Worm (Caenorhabditis elegans): Measurements from ENCODE around the gene C09E7.4.

C09E7.4 gene

DNA sequence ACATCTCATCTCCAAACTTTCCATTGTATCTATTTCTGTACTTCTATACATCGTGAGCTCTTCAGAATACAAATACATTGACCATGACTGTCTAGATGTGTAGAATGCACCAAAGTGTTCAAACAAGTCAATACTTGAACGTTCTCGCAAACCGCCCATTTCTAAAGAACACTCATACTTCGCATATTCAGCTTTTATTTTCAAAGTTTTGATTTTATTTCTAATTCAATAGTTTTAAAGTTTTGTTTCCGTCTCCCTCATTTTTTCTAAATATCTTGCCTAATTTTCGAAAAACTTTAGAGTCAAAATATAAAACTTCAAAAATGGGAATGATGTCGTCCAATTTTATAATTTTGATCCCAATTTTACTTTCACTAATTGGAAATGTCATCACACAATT lies 8.9 kb downstream of the C09E7.4 start, which contains the start of gene pqn-10:
Gene pqn-10 (plus strand): TSS at position 301 of the 400 bp plus-strand sequence.
- TF ChIP-seq ztf-23 (GFP tag; IDR thresholded peaks at IDR 0.05) (no peak), cog-1 (tag; optimal IDR thresholded peaks at IDR 0.05) (no peak), flt-1 (GFP tag; IDR thresholded peaks at IDR 0.05) (no peak), ztf-29 (GFP tag; IDR thresholded peaks at IDR 0.05) (no peak), T22C8.4 (GFP tag; IDR thresholded peaks at IDR 0.05) (no peak), ref-1 (GFP tag; conservative IDR thresholded peaks at IDR 0.05) (no peak), med-1 (GFP tag; optimal IDR thresholded peaks at IDR 0.05; ENCODE audit: insufficient read depth) (no peak), klf-2 (GFP tag; conservative IDR thresholded peaks at IDR 0.05) (no peak), tab-1 (GFP tag; IDR thresholded peaks at IDR 0.05) (no peak)

DNA sequence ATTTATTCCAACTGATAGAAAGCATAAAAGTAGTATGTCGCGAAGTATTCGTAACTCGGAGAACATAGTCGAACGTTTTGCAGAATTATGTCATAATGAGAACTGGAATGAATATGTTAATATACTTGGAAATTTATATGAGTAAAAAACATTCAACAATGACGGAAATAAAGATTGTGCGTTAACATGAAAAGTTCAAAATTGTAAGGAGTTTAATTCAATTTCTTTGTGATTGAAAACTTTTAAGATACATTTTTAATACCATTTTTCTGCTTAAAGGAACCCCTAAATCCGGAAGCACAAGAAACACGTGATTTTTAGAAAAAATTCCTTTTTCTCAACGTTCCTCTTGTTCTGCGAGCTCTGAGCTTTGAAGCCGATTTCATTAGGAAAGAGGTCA lies 11.2 kb downstream of the C09E7.4 start, which contains the start of gene oig-1:
Gene oig-1 (minus strand): TSS at position 101 of the 400 bp plus-strand sequence.
- TF ChIP-seq ref-1 (GFP tag; conservative IDR thresholded peaks at IDR 0.05) (no peak), tab-1 (GFP tag; IDR thresholded peaks at IDR 0.05) (no peak), flt-1 (GFP tag; IDR thresholded peaks at IDR 0.05) (no peak)

DNA sequence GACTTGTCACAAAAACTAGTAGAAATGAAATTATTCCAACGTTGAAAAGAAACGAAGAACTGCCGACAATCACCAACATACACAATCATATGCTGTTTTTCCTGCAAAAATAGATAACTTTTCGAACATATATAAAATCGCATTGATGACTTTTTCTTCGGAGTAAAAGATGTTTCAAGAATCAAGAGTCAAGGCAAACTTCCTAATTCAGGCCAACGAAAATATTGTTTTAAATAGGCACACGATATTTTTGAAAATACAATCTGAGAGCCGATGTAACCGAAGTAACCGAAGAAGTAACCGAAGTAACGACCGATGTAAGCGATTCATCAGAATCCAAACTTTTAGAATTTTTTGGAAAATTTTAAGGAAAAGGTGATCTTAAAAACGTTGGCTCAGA lies 16.8 kb downstream of the C09E7.4 start, which contains the start of gene C09E7.10:
Gene C09E7.10 (minus strand): TSS at position 101 of the 400 bp plus-strand sequence.
- TF ChIP-seq ref-1 (GFP tag; conservative IDR thresholded peaks at IDR 0.05): no peak
- no peak for TF ChIP-seq cog-1 (tag; optimal IDR thresholded peaks at IDR 0.05)
- no peak for TF ChIP-seq tab-1 (GFP tag; IDR thresholded peaks at IDR 0.05)
- TF ChIP-seq T22C8.4 (GFP tag; IDR thresholded peaks at IDR 0.05): no peak
- no peak for TF ChIP-seq klf-2 (GFP tag; conservative IDR thresholded peaks at IDR 0.05)
- no peak for TF ChIP-seq med-1 (GFP tag; optimal IDR thresholded peaks at IDR 0.05; ENCODE audit: insufficient read depth)
- TF ChIP-seq ztf-23 (GFP tag; IDR thresholded peaks at IDR 0.05): no peak
- TF ChIP-seq flt-1 (GFP tag; IDR thresholded peaks at IDR 0.05): no peak
- no peak for TF ChIP-seq ztf-29 (GFP tag; IDR thresholded peaks at IDR 0.05)

DNA sequence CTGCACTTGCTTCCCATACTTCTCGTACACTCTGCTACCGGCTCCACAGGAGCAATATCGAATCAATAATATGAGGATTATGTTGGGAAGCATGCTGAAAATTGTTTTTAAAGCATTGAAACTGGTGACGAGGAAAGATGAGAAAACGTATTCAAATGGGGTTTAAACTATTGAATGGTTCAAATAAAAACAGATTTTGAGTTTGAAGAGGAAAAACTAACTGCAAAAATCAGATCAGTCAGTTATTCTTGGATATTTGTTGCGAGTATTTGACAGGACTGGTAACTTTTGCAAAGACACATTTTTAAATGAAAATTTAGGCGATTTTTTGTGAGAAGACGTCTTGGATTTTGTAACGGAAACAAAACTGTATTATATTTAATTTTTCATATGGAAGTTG lies 22.1 kb downstream of the C09E7.4 start, which contains the start of gene acr-5:
Gene acr-5 (minus strand): TSS at position 101 of the 400 bp plus-strand sequence.
- no peak for TF ChIP-seq tab-1 (GFP tag; IDR thresholded peaks at IDR 0.05)
- TF ChIP-seq ztf-29 (GFP tag; IDR thresholded peaks at IDR 0.05): no peak
- no peak for TF ChIP-seq klf-2 (GFP tag; conservative IDR thresholded peaks at IDR 0.05)
- no peak for TF ChIP-seq ref-1 (GFP tag; conservative IDR thresholded peaks at IDR 0.05)
- TF ChIP-seq T22C8.4 (GFP tag; IDR thresholded peaks at IDR 0.05): no peak

DNA sequence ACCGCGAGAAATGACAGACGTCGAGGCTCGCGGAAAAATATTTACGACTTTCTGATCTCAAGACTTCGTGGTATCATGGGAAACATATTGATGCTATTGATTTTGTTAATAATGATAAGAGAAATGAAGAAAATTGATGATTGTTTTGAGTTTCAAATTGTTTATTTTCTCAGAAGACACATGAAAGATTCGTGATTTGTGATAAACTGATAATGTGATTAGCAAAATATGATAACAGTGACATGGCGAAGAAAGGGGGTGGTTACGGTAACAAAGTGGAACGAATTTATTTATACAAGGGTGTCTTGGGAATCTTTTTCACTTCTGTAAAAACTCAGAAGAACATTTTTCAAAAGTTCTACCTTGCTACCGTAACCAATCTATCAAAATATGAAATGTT lies 27.5 kb downstream of the C09E7.4 start:
- TF ChIP-seq T22C8.4 (GFP tag; IDR thresholded peaks at IDR 0.05): no peak

DNA sequence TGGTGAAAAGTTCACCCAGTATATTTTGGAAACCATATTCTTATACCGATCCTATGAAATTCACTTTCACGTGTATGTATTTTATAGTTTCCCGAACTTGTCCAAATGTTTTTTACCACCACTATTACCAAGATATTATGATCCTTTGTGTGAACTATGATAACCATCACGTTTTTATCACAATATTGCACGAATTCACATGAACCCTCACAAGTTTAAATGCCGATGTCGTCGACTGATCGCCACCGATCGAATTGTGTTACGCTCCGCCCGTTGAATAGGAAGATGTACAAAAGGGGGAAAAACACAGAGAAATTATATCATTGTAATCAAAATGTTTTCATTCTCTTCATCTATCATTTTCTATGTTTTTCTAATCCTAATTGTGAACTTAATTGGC lies 28.5 kb downstream of the C09E7.4 start:
- TF ChIP-seq tab-1 (GFP tag; IDR thresholded peaks at IDR 0.05): no peak
- no peak for TF ChIP-seq flt-1 (GFP tag; IDR thresholded peaks at IDR 0.05)
- no peak for TF ChIP-seq T22C8.4 (GFP tag; IDR thresholded peaks at IDR 0.05)
- TF ChIP-seq ztf-23 (GFP tag; IDR thresholded peaks at IDR 0.05): no peak
- no peak for TF ChIP-seq med-1 (GFP tag; optimal IDR thresholded peaks at IDR 0.05; ENCODE audit: insufficient read depth)

DNA sequence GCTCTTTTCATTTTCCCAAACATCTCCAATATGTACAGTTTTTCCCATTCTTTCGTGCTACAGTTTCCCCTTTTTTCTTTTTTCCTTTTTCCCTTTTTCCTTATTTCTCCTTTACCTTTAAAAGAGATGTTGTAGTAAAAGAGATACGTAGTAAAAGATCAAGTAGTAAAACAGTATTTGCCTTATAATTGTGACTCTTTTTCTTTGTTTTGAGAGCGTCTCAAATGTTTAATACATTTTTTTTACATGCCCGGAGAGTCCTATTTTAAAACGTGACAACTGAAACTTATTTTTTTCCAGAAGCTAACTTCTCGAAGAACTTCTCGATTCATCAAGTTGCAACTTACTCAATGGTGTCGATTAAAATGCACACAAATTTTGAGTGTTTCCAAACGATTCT lies 29.0 kb downstream of the C09E7.4 start, which contains the start of gene F23F12.12:
Gene F23F12.12 (plus strand): TSS at position 301 of the 400 bp plus-strand sequence.
- TF ChIP-seq ref-1 (GFP tag; conservative IDR thresholded peaks at IDR 0.05): no peak
- no peak for TF ChIP-seq flt-1 (GFP tag; IDR thresholded peaks at IDR 0.05)
- TF ChIP-seq klf-2 (GFP tag; conservative IDR thresholded peaks at IDR 0.05): no peak
- no peak for TF ChIP-seq tab-1 (GFP tag; IDR thresholded peaks at IDR 0.05)
- no peak for TF ChIP-seq ztf-23 (GFP tag; IDR thresholded peaks at IDR 0.05)
- TF ChIP-seq T22C8.4 (GFP tag; IDR thresholded peaks at IDR 0.05): no peak
- no peak for TF ChIP-seq med-1 (GFP tag; optimal IDR thresholded peaks at IDR 0.05; ENCODE audit: insufficient read depth)
- no peak for TF ChIP-seq ztf-29 (GFP tag; IDR thresholded peaks at IDR 0.05)
- no peak for TF ChIP-seq cog-1 (tag; optimal IDR thresholded peaks at IDR 0.05)

DNA sequence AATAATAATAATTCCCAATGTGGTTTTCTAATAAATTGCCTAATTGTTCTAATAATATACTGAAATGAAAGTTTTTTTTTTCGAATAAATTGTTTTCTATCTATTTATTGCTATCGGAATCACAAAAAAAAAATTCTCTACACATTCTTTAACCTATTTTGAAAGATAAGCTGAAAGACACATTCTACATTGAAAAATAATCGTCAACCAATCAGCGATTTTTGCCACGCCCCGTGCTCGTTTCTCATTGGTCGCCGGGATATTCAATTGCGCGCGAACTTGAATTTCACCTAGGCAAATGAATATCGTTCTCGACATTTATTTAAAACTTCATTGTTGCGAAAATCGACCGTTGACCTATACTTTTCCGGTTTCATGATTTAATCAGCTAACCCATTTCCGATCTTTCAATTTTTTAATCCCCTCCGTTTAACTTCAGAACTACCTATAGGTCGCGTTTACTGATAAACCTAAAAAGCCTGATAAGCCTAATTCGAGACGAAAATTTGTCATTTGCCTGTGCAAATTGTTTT lies 36.7 kb downstream of the C09E7.4 start, which contains the start of gene F23F12.3:
Gene F23F12.3 (plus strand): TSS at position 483 of the 533 bp plus-strand sequence.
- TF ChIP-seq ztf-29 (GFP tag; IDR thresholded peaks at IDR 0.05) (no peak), ztf-23 (GFP tag; IDR thresholded peaks at IDR 0.05) (no peak)

DNA sequence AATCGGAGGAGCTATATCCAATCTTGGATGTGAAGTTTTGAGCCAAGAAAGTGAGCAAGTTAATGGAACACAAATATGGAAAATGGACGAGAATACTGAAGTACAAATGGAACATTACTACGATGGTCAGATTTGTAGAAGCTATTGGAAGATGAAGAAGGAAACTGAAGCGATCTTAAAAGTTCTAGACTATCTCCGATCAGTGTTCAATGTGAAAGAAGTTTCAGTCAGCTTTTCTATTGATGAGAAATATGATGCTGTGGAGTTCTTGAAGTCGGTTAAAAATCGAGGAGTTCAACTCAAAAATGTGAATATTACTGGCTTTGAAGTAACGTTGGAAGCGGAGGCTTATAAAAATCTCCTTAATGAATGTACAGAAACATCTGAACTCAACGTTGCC lies 37.7 kb downstream of the C09E7.4 start:
- TF ChIP-seq tab-1 (GFP tag; IDR thresholded peaks at IDR 0.05) (no peak), cog-1 (tag; optimal IDR thresholded peaks at IDR 0.05) (no peak), klf-2 (GFP tag; conservative IDR thresholded peaks at IDR 0.05) (no peak), flt-1 (GFP tag; IDR thresholded peaks at IDR 0.05) (no peak), med-1 (GFP tag; optimal IDR thresholded peaks at IDR 0.05; ENCODE audit: insufficient read depth) (no peak), ztf-29 (GFP tag; IDR thresholded peaks at IDR 0.05) (no peak), ztf-23 (GFP tag; IDR thresholded peaks at IDR 0.05) (no peak), ref-1 (GFP tag; conservative IDR thresholded peaks at IDR 0.05) (no peak)

DNA sequence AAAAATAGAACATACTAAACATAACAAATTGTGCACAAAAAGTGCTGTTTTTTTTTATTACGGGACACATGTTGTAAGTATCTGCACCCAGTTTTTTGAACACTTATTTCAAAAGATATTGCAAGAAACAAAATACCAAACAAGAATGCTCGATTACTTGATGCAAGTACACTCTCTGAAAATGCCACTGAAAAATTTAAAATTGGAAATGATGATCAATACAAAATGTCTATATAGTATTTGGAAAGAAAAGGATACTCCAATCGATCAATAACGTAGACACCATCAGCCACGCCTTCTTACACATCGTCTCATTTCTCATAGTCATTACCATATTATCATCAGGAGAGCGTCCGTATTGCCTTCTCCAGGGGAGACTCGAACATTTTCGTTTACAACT lies 38.6 kb downstream of the C09E7.4 start, which contains the start of gene sdz-15:
Gene sdz-15 (plus strand): TSS at position 301 of the 400 bp plus-strand sequence.
- TF ChIP-seq ztf-29 (GFP tag; IDR thresholded peaks at IDR 0.05) (no peak), T22C8.4 (GFP tag; IDR thresholded peaks at IDR 0.05) (no peak), med-1 (GFP tag; optimal IDR thresholded peaks at IDR 0.05; ENCODE audit: insufficient read depth) (no peak), klf-2 (GFP tag; conservative IDR thresholded peaks at IDR 0.05) (no peak), ref-1 (GFP tag; conservative IDR thresholded peaks at IDR 0.05) (no peak), tab-1 (GFP tag; IDR thresholded peaks at IDR 0.05) (no peak), cog-1 (tag; optimal IDR thresholded peaks at IDR 0.05) (no peak), ztf-23 (GFP tag; IDR thresholded peaks at IDR 0.05) (no peak), flt-1 (GFP tag; IDR thresholded peaks at IDR 0.05) (no peak)

All from whole organism, midembryonic.